Fruit fly (Drosophila melanogaster): ENCODE measurements around the gene CG9743.

dm6 chr3R:30203104-30203986 is 547 bp upstream of the CG9743 start:
- TF ChIP-seq CTCF (optimal IDR thresholded peaks at IDR 0.05) (no peak), CG8478 (optimal IDR thresholded peaks at IDR 0.05) (no peak)

Data from S2 (cell line).